Fruit fly (Drosophila melanogaster) whole organism, prepupa: ENCODE results near the gene Sod1.
A peak's percentile ranks its signal among the peaks of the same experiment; 100 is the strongest.

Source experiments
- CG10631 ChIP-seq: fragments of 200-800 bp; sonication (Bioruptor generic); optimal IDR thresholded peaks from 2 replicates; lab custom pipeline; 2016; ENCODE audit warnings: missing biosample characterization, missing genetic modification characterization
- CG10669 ChIP-seq: fragments of 200-800 bp; sonication (Bioruptor generic); optimal IDR thresholded peaks from 3 replicates; lab custom pipeline; 2018; ENCODE audit warnings: missing biosample characterization, mild to moderate bottlenecking, missing genetic modification characterization, moderate library complexity
- CG11294 ChIP-seq: fragments of 200-800 bp; sonication (Bioruptor generic); IDR thresholded peaks from 2 replicates; pipeline ENCODE4 v1.3.6; 2022; ENCODE audit warnings: missing biosample characterization, missing genetic modification characterization
- CG11762 ChIP-seq: fragments of 200-800 bp; sonication (Bioruptor generic); optimal IDR thresholded peaks from 3 replicates; lab custom pipeline; 2016; ENCODE audit warnings: missing biosample characterization, missing genetic modification characterization; ENCODE audit not compliant: insufficient read depth
- CG11902 ChIP-seq: fragments of 200-800 bp; sonication (Bioruptor generic); optimal IDR thresholded peaks from 3 replicates; lab custom pipeline; 2016; ENCODE audit warnings: missing biosample characterization, missing genetic modification characterization
- CG1621 ChIP-seq: fragments of 200-800 bp; sonication (Bioruptor generic); optimal IDR thresholded peaks from 3 replicates; lab custom pipeline; 2018; ENCODE audit warnings: missing biosample characterization, mild to moderate bottlenecking, missing genetic modification characterization
- CG16779 ChIP-seq: fragments of 200-800 bp; sonication (Bioruptor generic); optimal IDR thresholded peaks from 3 replicates; lab custom pipeline; 2017; ENCODE audit warnings: missing biosample characterization, mild to moderate bottlenecking, missing genetic modification characterization
- CG3032 ChIP-seq: fragments of 200-800 bp; optimal IDR thresholded peaks from 2 replicates; lab custom pipeline; 2019; ENCODE audit warnings: missing biosample characterization, mild to moderate bottlenecking, missing genetic modification characterization, moderate library complexity
- CG31627 ChIP-seq: fragments of 200-800 bp; sonication (Bioruptor generic); optimal IDR thresholded peaks from 3 replicates; lab custom pipeline; 2016; ENCODE audit warnings: missing biosample characterization, missing genetic modification characterization
- CG32006 ChIP-seq: fragments of 200-800 bp; sonication (Bioruptor generic); optimal IDR thresholded peaks from 3 replicates; lab custom pipeline; 2017; ENCODE audit warnings: missing biosample characterization, mild to moderate bottlenecking, missing genetic modification characterization
- CG4318 ChIP-seq: fragments of 200-800 bp; sonication (Bioruptor generic); optimal IDR thresholded peaks from 3 replicates; lab custom pipeline; 2017; ENCODE audit warnings: missing biosample characterization, mild to moderate bottlenecking, missing genetic modification characterization
- CG6163 ChIP-seq: fragments of 200-800 bp; sonication (Bioruptor generic); IDR thresholded peaks from 3 replicates; pipeline ENCODE4 v1.3.6; 2022; ENCODE audit warnings: missing biosample characterization, missing genetic modification characterization
- CG6276 ChIP-seq: fragments of 200-800 bp; sonication (Bioruptor generic); optimal IDR thresholded peaks from 2 replicates; lab custom pipeline; 2017; ENCODE audit warnings: missing biosample characterization, mild to moderate bottlenecking, missing genetic modification characterization
- CG6792 ChIP-seq: fragments of 200-800 bp; sonication (Bioruptor generic); optimal IDR thresholded peaks from 3 replicates; lab custom pipeline; 2016; ENCODE audit warnings: missing biosample characterization, missing genetic modification characterization
- CG6854 ChIP-seq: fragments of 200-800 bp; sonication (Bioruptor generic); optimal IDR thresholded peaks from 2 replicates; lab custom pipeline; 2017; ENCODE audit warnings: missing biosample characterization, mild to moderate bottlenecking, missing genetic modification characterization
- CG8119 ChIP-seq: fragments of 200-800 bp; sonication (Bioruptor generic); IDR thresholded peaks from 3 replicates; pipeline ENCODE4 v1.3.6; 2022; ENCODE audit warnings: missing biosample characterization, missing genetic modification characterization
- CG8319 ChIP-seq: fragments of 200-800 bp; sonication (Bioruptor generic); optimal IDR thresholded peaks from 3 replicates; lab custom pipeline; 2016; ENCODE audit warnings: missing biosample characterization, missing genetic modification characterization
- Eip75B ChIP-seq: fragments of 200-800 bp; sonication (Bioruptor generic); optimal IDR thresholded peaks from 3 replicates; lab custom pipeline; 2016; ENCODE audit warnings: missing biosample characterization, missing genetic modification characterization
- Ets96B ChIP-seq: fragments of 200-800 bp; optimal IDR thresholded peaks from 2 replicates; lab custom pipeline; 2019; ENCODE audit warnings: missing biosample characterization, mild to moderate bottlenecking, missing genetic modification characterization, moderate library complexity
- Hr38 ChIP-seq: sonication (Bioruptor generic); optimal IDR thresholded peaks from 2 replicates; lab custom pipeline; 2016; ENCODE audit warnings: missing biosample characterization, missing genetic modification characterization
- Hr39 ChIP-seq: fragments of 200-800 bp; sonication (Bioruptor generic); optimal IDR thresholded peaks from 2 replicates; lab custom pipeline; 2016; ENCODE audit warnings: missing biosample characterization, missing genetic modification characterization
- Lpt ChIP-seq: fragments of 200-800 bp; sonication (Bioruptor generic); optimal IDR thresholded peaks from 3 replicates; lab custom pipeline; 2016; ENCODE audit warnings: missing biosample characterization, missing genetic modification characterization
- Smox ChIP-seq: fragments of 200-800 bp; sonication (Bioruptor generic); optimal IDR thresholded peaks from 3 replicates; lab custom pipeline; 2016; ENCODE audit warnings: missing biosample characterization, missing genetic modification characterization
- Sox14 ChIP-seq: fragments of 200-800 bp; sonication (Bioruptor generic); optimal IDR thresholded peaks from 3 replicates; lab custom pipeline; 2016; ENCODE audit warnings: missing biosample characterization, missing genetic modification characterization
- achi ChIP-seq: fragments of 200-800 bp; sonication (Bioruptor generic); optimal IDR thresholded peaks from 3 replicates; lab custom pipeline; 2016; ENCODE audit warnings: missing biosample characterization, missing genetic modification characterization
- acj6 ChIP-seq: fragments of 200-800 bp; sonication (Bioruptor generic); optimal IDR thresholded peaks from 3 replicates; lab custom pipeline; 2016; ENCODE audit warnings: missing biosample characterization, missing genetic modification characterization
- cyc ChIP-seq: fragments of 200-800 bp; sonication (Bioruptor generic); optimal IDR thresholded peaks from 3 replicates; lab custom pipeline; 2016; ENCODE audit warnings: missing biosample characterization, missing genetic modification characterization
- dac ChIP-seq: fragments of 200-800 bp; sonication (Bioruptor generic); optimal IDR thresholded peaks from 2 replicates; lab custom pipeline; 2017; ENCODE audit warnings: missing biosample characterization, mild to moderate bottlenecking, missing genetic modification characterization
- dsx ChIP-seq: fragments of 200-800 bp; optimal IDR thresholded peaks from 3 replicates; lab custom pipeline; 2019; ENCODE audit warnings: missing biosample characterization, mild to moderate bottlenecking, missing genetic modification characterization, moderate library complexity; ENCODE audit not compliant: poor library complexity, severe bottlenecking
- eg ChIP-seq: fragments of 200-800 bp; sonication (Bioruptor generic); IDR thresholded peaks from 3 replicates; pipeline ENCODE4 v1.3.6; 2022; ENCODE audit warnings: missing biosample characterization, missing genetic modification characterization
- fd59A ChIP-seq: fragments of 200-800 bp; sonication (Bioruptor generic); optimal IDR thresholded peaks from 2 replicates; lab custom pipeline; 2017; ENCODE audit warnings: missing biosample characterization, mild to moderate bottlenecking, missing genetic modification characterization, missing genetic modification reagents
- fkh ChIP-seq: fragments of 200-800 bp; sonication (Bioruptor generic); optimal IDR thresholded peaks from 3 replicates; lab custom pipeline; 2017; ENCODE audit warnings: missing biosample characterization, mild to moderate bottlenecking, missing genetic modification characterization, moderate library complexity
- lz ChIP-seq: fragments of 200-800 bp; sonication (Bioruptor generic); optimal IDR thresholded peaks from 3 replicates; lab custom pipeline; 2016; ENCODE audit warnings: missing biosample characterization, missing genetic modification characterization
- pdm3 ChIP-seq: fragments of 200-800 bp; sonication (Bioruptor generic); optimal IDR thresholded peaks from 3 replicates; lab custom pipeline; 2016; ENCODE audit warnings: missing biosample characterization, missing genetic modification characterization
- salr ChIP-seq, 2 experiments: fragments of 200-800 bp; sonication (Bioruptor generic); optimal IDR thresholded peaks; 3 replicates each; lab custom pipeline; 2016 to 2018; ENCODE audit warnings: missing biosample characterization in 2 of 2, missing genetic modification characterization in 2 of 2, mild to moderate bottlenecking in 1 of 2
- spab ChIP-seq: fragments of 200-800 bp; sonication (Bioruptor generic); optimal IDR thresholded peaks from 2 replicates; lab custom pipeline; 2017; ENCODE audit warnings: missing biosample characterization, mild to moderate bottlenecking, missing genetic modification characterization, missing genetic modification reagents
- ss ChIP-seq, 2 experiments: fragments of 200-800 bp; sonication (Bioruptor generic); optimal IDR thresholded peaks; 2 replicates in 1 of 2; 3 replicates in 1 of 2; lab custom pipeline; 2017 to 2018; ENCODE audit warnings: mild to moderate bottlenecking in 2 of 2, missing biosample characterization in 2 of 2, missing genetic modification characterization in 2 of 2, moderate library complexity in 1 of 2
- svp ChIP-seq: fragments of 200-800 bp; sonication (Bioruptor generic); peaks from one replicate; lab custom pipeline; 2016; ENCODE audit warnings: missing biosample characterization, missing genetic modification characterization
- vri ChIP-seq: fragments of 200-800 bp; sonication (Bioruptor generic); optimal IDR thresholded peaks from 3 replicates; lab custom pipeline; 2016; ENCODE audit warnings: missing biosample characterization, mild to moderate bottlenecking, missing genetic modification characterization

The Sod1 gene

dm6 chr3L:11148478-11149251, 35.1 kb upstream of the Sod1 start (continued):
- TF ChIP-seq CG3032 (peak; percentile 81), Smox (GFP tag; lab: Kevin White, UChicago) (no peak), spab (peak; percentile 76), salr (GFP tag; optimal IDR thresholded peaks at IDR 0.05; lab: Kevin White, UChicago) (peak; percentile 22 to 74), fkh (GFP tag; lab: Kevin White, UChicago) (no peak), svp (no peak), CG31627 (no peak), CG6792 (GFP tag; lab: Kevin White, UChicago) (peak; percentile 19), CG1621 (peak; percentile 60), CG32006 (GFP tag; lab: Kevin White, UChicago) (peak; percentile 82), CG4318 (peak; percentile 60), CG8119 (GFP tag; lab: Robert Waterston, UW) (peak; percentile 89), CG16779 (tag; lab: Kevin White, UChicago) (peak; percentile 51), Eip75B (GFP tag; lab: Kevin White, UChicago) (peak; percentile 63), eg (GFP tag; lab: Robert Waterston, UW) (peak; percentile 67; the same call in 2 of the 3 replicates), lz (GFP tag; lab: Kevin White, UChicago) (no peak), CG11902 (GFP tag; lab: Kevin White, UChicago) (no peak), fd59A (GFP tag; lab: Kevin White, UChicago) (peak; percentile 69), CG8319 (no peak), achi (GFP tag; lab: Kevin White, UChicago) (peak; percentile 73), CG11294 (GFP tag; lab: Robert Waterston, UW) (0 out of 2 replicates have a peak, but pooled peaks have one; percentile 54), dac (no peak), Hr38 (GFP tag; lab: Kevin White, UChicago) (no peak)

dm6 chr3L:11147675-11148074, 34.1 kb upstream of the Sod1 start:
- TF ChIP-seq pdm3 (GFP tag; lab: Kevin White, UChicago), result no peak
- no peak for TF ChIP-seq fd59A (GFP tag; lab: Kevin White, UChicago)
- no peak for TF ChIP-seq dsx (GFP tag; lab: Kevin White, UChicago)
- TF ChIP-seq Hr39, result no peak
- no peak for TF ChIP-seq CG11762 (GFP tag; lab: Kevin White, UChicago)
- no peak for TF ChIP-seq CG6854 (GFP tag; lab: Kevin White, UChicago)
- no peak for TF ChIP-seq Ets96B (tag; lab: Kevin White, UChicago)
- no peak for TF ChIP-seq CG6276 (GFP tag; lab: Kevin White, UChicago)
- TF ChIP-seq cyc (GFP tag; lab: Kevin White, UChicago), result no peak
- TF ChIP-seq CG10631 (GFP tag; lab: Kevin White, UChicago), result no peak
- TF ChIP-seq Sox14 (GFP tag; lab: Kevin White, UChicago), result no peak
- no peak for TF ChIP-seq CG4318
- no peak for TF ChIP-seq CG6163 (GFP tag; lab: Robert Waterston, UW)
- no peak for TF ChIP-seq CG11294 (GFP tag; lab: Robert Waterston, UW)
- TF ChIP-seq CG6792 (GFP tag; lab: Kevin White, UChicago), result no peak
- TF ChIP-seq acj6, result no peak
- TF ChIP-seq fkh (GFP tag; lab: Kevin White, UChicago), result no peak
- TF ChIP-seq CG10669, result no peak
- TF ChIP-seq vri (GFP tag; lab: Kevin White, UChicago), result no peak

DNA sequence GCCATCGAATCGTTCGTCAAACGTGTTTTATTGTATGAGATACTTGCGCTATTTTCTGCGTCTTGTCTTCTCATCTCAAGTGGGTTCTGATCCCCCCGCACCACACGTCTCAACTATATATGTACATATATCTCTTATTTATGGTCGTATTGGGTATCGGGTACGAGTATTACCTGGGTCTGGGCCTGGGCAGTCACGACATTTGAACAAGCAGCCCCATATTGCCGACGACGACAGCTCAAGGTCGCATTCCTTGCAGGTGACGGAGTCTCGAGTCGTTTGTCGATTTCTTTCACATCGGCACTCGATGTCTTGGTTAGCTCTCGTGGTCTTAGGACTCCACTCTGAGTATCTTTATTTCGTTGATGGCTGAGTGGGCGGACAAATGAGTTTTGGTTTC, 31.5 kb upstream of the Sod1 start:
- no peak for TF ChIP-seq Lpt (GFP tag; lab: Kevin White, UChicago)
- TF ChIP-seq ss (GFP tag; optimal IDR thresholded peaks at IDR 0.05; lab: Kevin White, UChicago), result peak in 1 of 2 experiments; percentile 32
